Worm (Caenorhabditis elegans) whole organism, late embryonic: ENCODE data around the gene npp-3.
A peak's percentile ranks its signal among the peaks of the same experiment; 100 is the strongest.

Source experiments
- C38D4.7 ChIP-seq: fragments of 200-800 bp; sonication (Bioruptor generic); optimal IDR thresholded peaks from 2 replicates; lab custom pipeline; 2018; ENCODE audit warnings: mild to moderate bottlenecking, missing genetic modification characterization, moderate library complexity, missing compliant biosample characterization
- K09A11.1 ChIP-seq: sonication (generic microtip); optimal IDR thresholded peaks from 2 replicates; lab custom pipeline; 2017; ENCODE audit warnings: antibody characterized with exemption, mild to moderate bottlenecking, missing genetic modification characterization, missing compliant biosample characterization; ENCODE audit not compliant: insufficient read depth
- T23F11.4 ChIP-seq: fragments of 200-800 bp; sonication (Bioruptor generic); optimal IDR thresholded peaks from 2 replicates; lab custom pipeline; 2018; ENCODE audit warnings: mild to moderate bottlenecking, missing genetic modification characterization, missing compliant biosample characterization
- ahr-1 ChIP-seq: sonication (generic microtip); optimal IDR thresholded peaks from 2 replicates; lab custom pipeline; 2016; ENCODE audit warnings: missing genetic modification characterization, missing compliant biosample characterization
- ceh-14 ChIP-seq: sonication (generic microtip); optimal IDR thresholded peaks from 2 replicates; lab custom pipeline; 2016; ENCODE audit warnings: missing genotype, missing genetic modification characterization, missing compliant biosample characterization
- ceh-18 ChIP-seq: sonication (generic microtip); optimal IDR thresholded peaks from 2 replicates; lab custom pipeline; 2016; ENCODE audit warnings: missing genetic modification characterization, missing compliant biosample characterization
- ceh-19 ChIP-seq: fragments of 200-800 bp; sonication (Bioruptor generic); optimal IDR thresholded peaks from 2 replicates; lab custom pipeline; 2018; ENCODE audit warnings: mild to moderate bottlenecking, missing genetic modification characterization, missing compliant biosample characterization
- ceh-22 ChIP-seq: sonication (generic microtip); optimal IDR thresholded peaks from 2 replicates; lab custom pipeline; 2017; ENCODE audit warnings: missing biosample characterization, missing genetic modification characterization
- ceh-30 ChIP-seq: fragments of 150-350 bp; optimal IDR thresholded peaks from 2 replicates; lab custom pipeline; 2014; ENCODE audit warnings: missing biosample characterization, missing genetic modification characterization
- ceh-31 ChIP-seq: sonication (generic microtip); optimal IDR thresholded peaks from 2 replicates; lab custom pipeline; 2016; ENCODE audit warnings: missing genetic modification characterization, missing compliant biosample characterization
- ceh-34 ChIP-seq: sonication (generic microtip); optimal IDR thresholded peaks from 2 replicates; lab custom pipeline; 2016; ENCODE audit warnings: mild to moderate bottlenecking, missing genetic modification characterization, missing compliant biosample characterization
- ceh-45 ChIP-seq: fragments of 200-800 bp; sonication (Bioruptor generic); IDR thresholded peaks from 2 replicates; pipeline ENCODE4 v1.3.6; 2022; ENCODE audit warnings: missing genetic modification reagents, missing genetic modification characterization, missing compliant biosample characterization
- ceh-48 ChIP-seq: sonication (generic microtip); optimal IDR thresholded peaks from 2 replicates; lab custom pipeline; 2016; ENCODE audit warnings: missing genetic modification characterization, inconsistent platforms, missing compliant biosample characterization
- ceh-6 ChIP-seq: fragments of 200-800 bp; sonication (Bioruptor generic); optimal IDR thresholded peaks from 2 replicates; lab custom pipeline; 2018; ENCODE audit warnings: mild to moderate bottlenecking, missing genetic modification characterization, missing compliant biosample characterization
- che-1 ChIP-seq: sonication (generic microtip); optimal IDR thresholded peaks from 2 replicates; lab custom pipeline; 2016; ENCODE audit warnings: mild to moderate bottlenecking, missing genetic modification characterization, missing compliant biosample characterization
- dmd-4 ChIP-seq: sonication (generic microtip); optimal IDR thresholded peaks from 2 replicates; lab custom pipeline; 2016; ENCODE audit warnings: borderline replicate concordance, missing genetic modification characterization, missing compliant biosample characterization
- dve-1 ChIP-seq: sonication (generic microtip); optimal IDR thresholded peaks from 2 replicates; lab custom pipeline; 2017; ENCODE audit warnings: antibody characterized with exemption, mild to moderate bottlenecking, missing genetic modification characterization, missing compliant biosample characterization
- elt-2 ChIP-seq: sonication (generic microtip); optimal IDR thresholded peaks from 2 replicates; lab custom pipeline; 2016; ENCODE audit warnings: missing genetic modification reagents, missing genetic modification characterization, missing compliant biosample characterization
- elt-4 ChIP-seq: sonication (generic microtip); optimal IDR thresholded peaks from 2 replicates; lab custom pipeline; 2016; ENCODE audit warnings: missing genetic modification characterization, missing compliant biosample characterization
- hlh-13 ChIP-seq: fragments of 200-800 bp; sonication (Bioruptor generic); optimal IDR thresholded peaks from 2 replicates; lab custom pipeline; 2018; ENCODE audit warnings: mild to moderate bottlenecking, missing genetic modification characterization, missing compliant biosample characterization
- hlh-15 ChIP-seq: sonication (generic microtip); optimal IDR thresholded peaks from 2 replicates; lab custom pipeline; 2016; ENCODE audit warnings: missing genetic modification characterization, missing compliant biosample characterization
- hlh-8 ChIP-seq: sonication (generic microtip); optimal IDR thresholded peaks from 2 replicates; lab custom pipeline; 2016; ENCODE audit warnings: missing genotype, missing genetic modification characterization, missing compliant biosample characterization
- lim-6 ChIP-seq: sonication (generic microtip); optimal IDR thresholded peaks from 2 replicates; lab custom pipeline; 2016; ENCODE audit warnings: missing genetic modification characterization, missing compliant biosample characterization
- lin-11 ChIP-seq: fragments of 200-800 bp; sonication (Bioruptor generic); optimal IDR thresholded peaks from 2 replicates; lab custom pipeline; 2018; ENCODE audit warnings: mild to moderate bottlenecking, missing genetic modification characterization, missing compliant biosample characterization
- pag-3 ChIP-seq: sonication (generic microtip); optimal IDR thresholded peaks from 2 replicates; lab custom pipeline; 2016; ENCODE audit warnings: missing compliant biosample characterization, missing genetic modification characterization, borderline replicate concordance
- pat-9 ChIP-seq: fragments of 200-800 bp; sonication (Bioruptor generic); optimal IDR thresholded peaks from 2 replicates; lab custom pipeline; 2018; ENCODE audit warnings: mild to moderate bottlenecking, missing genetic modification characterization, moderate library complexity, missing compliant biosample characterization
- pha-2 ChIP-seq: sonication (generic microtip); optimal IDR thresholded peaks from 2 replicates; lab custom pipeline; 2017; ENCODE audit warnings: mild to moderate bottlenecking, missing genetic modification characterization, missing compliant biosample characterization
- pha-4 ChIP-seq: fragments of 150-350 bp; optimal IDR thresholded peaks from 2 replicates; lab custom pipeline; 2018; ENCODE audit warnings: missing biosample characterization, missing genetic modification reagents, missing genetic modification characterization
- rnt-1 ChIP-seq: sonication (generic microtip); optimal IDR thresholded peaks from 2 replicates; lab custom pipeline; 2016; ENCODE audit warnings: missing genetic modification characterization, missing compliant biosample characterization
- sox-2 ChIP-seq: fragments of 200-800 bp; sonication (Bioruptor generic); IDR thresholded peaks from 2 replicates; pipeline ENCODE4 v1.3.6; 2022; ENCODE audit warnings: missing genetic modification reagents, missing genetic modification characterization, missing compliant biosample characterization
- sox-4 ChIP-seq: sonication (generic microtip); optimal IDR thresholded peaks from 2 replicates; lab custom pipeline; 2017; ENCODE audit warnings: mild to moderate bottlenecking, missing genetic modification characterization, inconsistent platforms, missing compliant biosample characterization
- ttx-3 ChIP-seq: sonication (generic microtip); optimal IDR thresholded peaks from 2 replicates; lab custom pipeline; 2016; ENCODE audit warnings: missing genetic modification reagents, missing genetic modification characterization, missing compliant biosample characterization
- unc-3 ChIP-seq, 2 experiments: fragments of 200-800 bp in 1 of 2; sonication (Bioruptor generic) in 1 of 2; sonication (generic microtip) in 1 of 2; conservative IDR thresholded peaks in 1 of 2; optimal IDR thresholded peaks in 1 of 2; 2 replicates each; pipeline versions ENCODE4 v1.3.6 to Lab custom; 2016 to 2022; ENCODE audit warnings: missing compliant biosample characterization in 2 of 2, missing genetic modification characterization in 2 of 2, missing genetic modification reagents in 1 of 2
- zip-5 ChIP-seq: sonication (generic microtip); optimal IDR thresholded peaks from 2 replicates; lab custom pipeline; 2016; ENCODE audit warnings: missing genetic modification characterization, missing compliant biosample characterization

npp-3 gene

ce11 chrII:11868234-11868633 is 6.4 kb downstream of the npp-3 start, which contains the start of gene col-84:
Gene col-84, plus strand, starts transcription at chrII:11868534.
- TF ChIP-seq T23F11.4 (GFP tag; lab: Kevin White, UChicago) = no peak

- TF ChIP-seq ceh-34 (tag; lab: Kevin White, UChicago) = no peak
- TF ChIP-seq ceh-14 = no peak
- TF ChIP-seq ceh-18 = no peak
- no peak for TF ChIP-seq lin-11 (tag; lab: Kevin White, UChicago)
- TF ChIP-seq ceh-19 (GFP tag; lab: Kevin White, UChicago) = no peak
- no peak for TF ChIP-seq zip-5 (tag; lab: Kevin White, UChicago)
- TF ChIP-seq che-1 (tag; lab: Kevin White, UChicago) = no peak
- no peak for TF ChIP-seq elt-2
- no peak for TF ChIP-seq hlh-13 (GFP tag; lab: Kevin White, UChicago)
- TF ChIP-seq lim-6 (tag; lab: Kevin White, UChicago) = no peak
- TF ChIP-seq, all 69 proteins: peak for 0
Observed at ce11 chrII:11865644-11866043, 8.9 kb downstream of the npp-3 start, which contains the start of gene K12D12.4. Gene K12D12.4, minus strand, starts transcription at chrII:11865744.

- no peak for TF ChIP-seq elt-2
- no peak for TF ChIP-seq ceh-45 (GFP tag; lab: Robert Waterston, UW)
- TF ChIP-seq pag-3 (tag; lab: Kevin White, UChicago) = no peak
Observed at ce11 chrII:11860623-11861079, 13.9 kb downstream of the npp-3 start, which contains the start of gene K12D12.5. Gene K12D12.5, plus strand, starts transcription at chrII:11861029.

ce11 chrII:11859833-11860232 is 14.8 kb downstream of the npp-3 start:
- TF ChIP-seq elt-2 (peak; percentile 26), ceh-30 (tag; lab: Kevin White, UChicago) (no peak), pat-9 (tag; lab: Kevin White, UChicago) (no peak), hlh-13 (GFP tag; lab: Kevin White, UChicago) (no peak), K09A11.1 (tag; lab: Kevin White, UChicago) (no peak)

- no peak for TF ChIP-seq dmd-4 (tag; lab: Kevin White, UChicago)
- no peak for TF ChIP-seq elt-4 (tag; lab: Kevin White, UChicago)
- no peak for TF ChIP-seq ahr-1
- TF ChIP-seq rnt-1 (tag; lab: Kevin White, UChicago) = no peak
- no peak for TF ChIP-seq pha-2
- no peak for TF ChIP-seq ceh-6 (GFP tag; lab: Kevin White, UChicago)
- TF ChIP-seq hlh-15 = no peak
- no peak for TF ChIP-seq ttx-3 (tag; lab: Kevin White, UChicago)
- TF ChIP-seq C38D4.7 (GFP tag; lab: Kevin White, UChicago) = no peak
- TF ChIP-seq ceh-31 = no peak
- TF ChIP-seq ceh-48 (tag; lab: Kevin White, UChicago) = no peak
- TF ChIP-seq pha-4 (tag; lab: Kevin White, UChicago) = no peak
- TF ChIP-seq, all 69 proteins: peak for 0
Observed at ce11 chrII:11856361-11856760, 18.2 kb downstream of the npp-3 start, which contains the start of gene clh-1. Gene clh-1, minus strand, starts transcription at chrII:11856461.

- TF ChIP-seq ceh-22 = no peak
- no peak for TF ChIP-seq T23F11.4 (GFP tag; lab: Kevin White, UChicago)
- TF ChIP-seq ceh-18 = no peak
- TF ChIP-seq dve-1 (tag; lab: Kevin White, UChicago) = no peak
- TF ChIP-seq pha-2 = no peak
- TF ChIP-seq hlh-8 (tag; lab: Kevin White, UChicago) = no peak
- TF ChIP-seq elt-2 = no peak
- no peak for TF ChIP-seq unc-3 (GFP tag; conservative IDR thresholded peaks at IDR 0.05; lab: Robert Waterston, UW)
- no peak for TF ChIP-seq unc-3 (tag; optimal IDR thresholded peaks at IDR 0.05; lab: Kevin White, UChicago)
- TF ChIP-seq hlh-13 (GFP tag; lab: Kevin White, UChicago) = no peak
- no peak for TF ChIP-seq sox-2 (GFP tag; lab: Robert Waterston, UW)
- no peak for TF ChIP-seq zip-5 (tag; lab: Kevin White, UChicago)
- TF ChIP-seq sox-4 = no peak
- TF ChIP-seq pha-4 (tag; lab: Kevin White, UChicago) = no peak
- no peak for TF ChIP-seq ceh-48 (tag; lab: Kevin White, UChicago)
- no peak for TF ChIP-seq ceh-19 (GFP tag; lab: Kevin White, UChicago)
- TF ChIP-seq, all 69 proteins: peak for 0
Observed at ce11 chrII:11854749-11855148, 19.8 kb downstream of the npp-3 start.
